Worm (Caenorhabditis elegans) whole organism, late embryonic: ENCODE data around the gene arl-3.
A peak's percentile ranks its signal among the peaks of the same experiment; 100 is the strongest.

Experiments used
- F13H6.1 ChIP-seq: sonication (generic microtip); optimal IDR thresholded peaks from 2 replicates; lab custom pipeline; 2016; ENCODE audit warnings: missing genetic modification characterization, missing compliant biosample characterization
- K09A11.1 ChIP-seq: sonication (generic microtip); optimal IDR thresholded peaks from 2 replicates; lab custom pipeline; 2017; ENCODE audit warnings: antibody characterized with exemption, mild to moderate bottlenecking, missing genetic modification characterization, missing compliant biosample characterization; ENCODE audit not compliant: insufficient read depth
- T23F11.4 ChIP-seq: fragments of 200-800 bp; sonication (Bioruptor generic); optimal IDR thresholded peaks from 2 replicates; lab custom pipeline; 2018; ENCODE audit warnings: mild to moderate bottlenecking, missing genetic modification characterization, missing compliant biosample characterization
- Y22D7AL.16 ChIP-seq: sonication (generic microtip); optimal IDR thresholded peaks from 2 replicates; lab custom pipeline; 2016; ENCODE audit warnings: missing genetic modification characterization, missing compliant biosample characterization
- ahr-1 ChIP-seq: sonication (generic microtip); optimal IDR thresholded peaks from 2 replicates; lab custom pipeline; 2016; ENCODE audit warnings: missing genetic modification characterization, missing compliant biosample characterization
- ama-1 ChIP-seq: fragments of 150-350 bp; optimal IDR thresholded peaks from 2 replicates; lab custom pipeline; 2014
- ceh-18 ChIP-seq: sonication (generic microtip); optimal IDR thresholded peaks from 2 replicates; lab custom pipeline; 2016; ENCODE audit warnings: missing genetic modification characterization, missing compliant biosample characterization
- ceh-2 ChIP-seq: sonication (generic microtip); optimal IDR thresholded peaks from 2 replicates; lab custom pipeline; 2016; ENCODE audit warnings: missing genotype, missing genetic modification characterization, missing compliant biosample characterization
- ceh-22 ChIP-seq: sonication (generic microtip); optimal IDR thresholded peaks from 2 replicates; lab custom pipeline; 2017; ENCODE audit warnings: missing biosample characterization, missing genetic modification characterization
- ceh-31 ChIP-seq: sonication (generic microtip); optimal IDR thresholded peaks from 2 replicates; lab custom pipeline; 2016; ENCODE audit warnings: missing genetic modification characterization, missing compliant biosample characterization
- ceh-45 ChIP-seq: fragments of 200-800 bp; sonication (Bioruptor generic); IDR thresholded peaks from 2 replicates; pipeline ENCODE4 v1.3.6; 2022; ENCODE audit warnings: missing genetic modification reagents, missing genetic modification characterization, missing compliant biosample characterization
- ceh-6 ChIP-seq: fragments of 200-800 bp; sonication (Bioruptor generic); optimal IDR thresholded peaks from 2 replicates; lab custom pipeline; 2018; ENCODE audit warnings: mild to moderate bottlenecking, missing genetic modification characterization, missing compliant biosample characterization
- ceh-9 ChIP-seq: sonication (generic microtip); optimal IDR thresholded peaks from 2 replicates; lab custom pipeline; 2016; ENCODE audit warnings: mild to moderate bottlenecking, missing genetic modification characterization, inconsistent platforms, missing compliant biosample characterization
- che-1 ChIP-seq: sonication (generic microtip); optimal IDR thresholded peaks from 2 replicates; lab custom pipeline; 2016; ENCODE audit warnings: mild to moderate bottlenecking, missing genetic modification characterization, missing compliant biosample characterization
- dmd-4 ChIP-seq: sonication (generic microtip); optimal IDR thresholded peaks from 2 replicates; lab custom pipeline; 2016; ENCODE audit warnings: borderline replicate concordance, missing genetic modification characterization, missing compliant biosample characterization
- elt-2 ChIP-seq: sonication (generic microtip); optimal IDR thresholded peaks from 2 replicates; lab custom pipeline; 2016; ENCODE audit warnings: missing genetic modification reagents, missing genetic modification characterization, missing compliant biosample characterization
- elt-4 ChIP-seq: sonication (generic microtip); optimal IDR thresholded peaks from 2 replicates; lab custom pipeline; 2016; ENCODE audit warnings: missing genetic modification characterization, missing compliant biosample characterization
- eyg-1 ChIP-seq: sonication (generic microtip); optimal IDR thresholded peaks from 2 replicates; lab custom pipeline; 2016; ENCODE audit warnings: missing genotype, missing genetic modification characterization, missing compliant biosample characterization
- fkh-10 ChIP-seq: fragments of 150-350 bp; optimal IDR thresholded peaks from 2 replicates; lab custom pipeline; 2014; ENCODE audit warnings: missing biosample characterization, missing genetic modification reagents, missing genetic modification characterization
- hlh-6 ChIP-seq: sonication (generic microtip); optimal IDR thresholded peaks from 2 replicates; lab custom pipeline; 2016; ENCODE audit warnings: missing genotype, missing genetic modification characterization, missing compliant biosample characterization
- hlh-8 ChIP-seq: sonication (generic microtip); optimal IDR thresholded peaks from 2 replicates; lab custom pipeline; 2016; ENCODE audit warnings: missing genotype, missing genetic modification characterization, missing compliant biosample characterization
- nhr-232 ChIP-seq: sonication (generic microtip); optimal IDR thresholded peaks from 2 replicates; lab custom pipeline; 2016; ENCODE audit warnings: missing genetic modification characterization, missing compliant biosample characterization
- npax-4 ChIP-seq: sonication (generic microtip); optimal IDR thresholded peaks from 2 replicates; lab custom pipeline; 2016; ENCODE audit warnings: missing genetic modification characterization, missing compliant biosample characterization
- odd-2 ChIP-seq: sonication (generic microtip); optimal IDR thresholded peaks from 2 replicates; lab custom pipeline; 2017; ENCODE audit warnings: antibody characterized with exemption, mild to moderate bottlenecking, missing genetic modification characterization, missing compliant biosample characterization
- pqm-1 ChIP-seq: sonication (generic microtip); optimal IDR thresholded peaks from 2 replicates; lab custom pipeline; 2016; ENCODE audit warnings: missing genetic modification characterization, missing compliant biosample characterization
- pros-1 ChIP-seq: fragments of 150-350 bp; optimal IDR thresholded peaks from 2 replicates; lab custom pipeline; 2014; ENCODE audit warnings: missing biosample characterization, missing genetic modification reagents, missing genetic modification characterization
- rnt-1 ChIP-seq: sonication (generic microtip); optimal IDR thresholded peaks from 2 replicates; lab custom pipeline; 2016; ENCODE audit warnings: missing genetic modification characterization, missing compliant biosample characterization
- sox-2 ChIP-seq: fragments of 200-800 bp; sonication (Bioruptor generic); IDR thresholded peaks from 2 replicates; pipeline ENCODE4 v1.3.6; 2022; ENCODE audit warnings: missing genetic modification reagents, missing genetic modification characterization, missing compliant biosample characterization
- sox-4 ChIP-seq: sonication (generic microtip); optimal IDR thresholded peaks from 2 replicates; lab custom pipeline; 2017; ENCODE audit warnings: mild to moderate bottlenecking, missing genetic modification characterization, inconsistent platforms, missing compliant biosample characterization
- syd-9 ChIP-seq: sonication (generic microtip); optimal IDR thresholded peaks from 2 replicates; lab custom pipeline; 2016; ENCODE audit warnings: mild to moderate bottlenecking, missing genetic modification characterization, moderate library complexity, missing compliant biosample characterization
- tbx-2 ChIP-seq: sonication (generic microtip); optimal IDR thresholded peaks from 2 replicates; lab custom pipeline; 2016; ENCODE audit warnings: missing genetic modification characterization, missing compliant biosample characterization
- ttx-3 ChIP-seq: sonication (generic microtip); optimal IDR thresholded peaks from 2 replicates; lab custom pipeline; 2016; ENCODE audit warnings: missing genetic modification reagents, missing genetic modification characterization, missing compliant biosample characterization
- unc-42 ChIP-seq: sonication (generic microtip); optimal IDR thresholded peaks from 2 replicates; lab custom pipeline; 2016; ENCODE audit warnings: missing genotype, missing genetic modification characterization, missing compliant biosample characterization
- zip-5 ChIP-seq: sonication (generic microtip); optimal IDR thresholded peaks from 2 replicates; lab custom pipeline; 2016; ENCODE audit warnings: missing genetic modification characterization, missing compliant biosample characterization

Gene arl-3

ce11 chrII:14569322-14569721 lies 37.0 kb upstream of the arl-3 start:
- TF ChIP-seq nhr-232 (tag; lab: Kevin White, UChicago) (no peak), sox-2 (GFP tag; lab: Robert Waterston, UW) (no peak), fkh-10 (GFP tag; lab: Kevin White, UChicago) (peak; percentile 34), ceh-31 (tag; lab: Kevin White, UChicago) (peak; percentile 54), che-1 (tag; lab: Kevin White, UChicago) (no peak), unc-42 (tag; lab: Kevin White, UChicago) (peak; percentile 86)

ce11 chrII:14570541-14571160 lies 35.6 kb upstream of the arl-3 start:
- no peak for TF ChIP-seq T23F11.4
- TF ChIP-seq zip-5 (tag; lab: Kevin White, UChicago) = no peak
- TF ChIP-seq sox-4 (tag; lab: Kevin White, UChicago) = no peak
- TF ChIP-seq tbx-2 = no peak
- TF ChIP-seq ceh-18 (tag; lab: Kevin White, UChicago) = no peak
- TF ChIP-seq npax-4 = no peak
- no peak for TF ChIP-seq pqm-1 (tag; lab: Kevin White, UChicago)
- no peak for TF ChIP-seq ceh-45 (GFP tag; lab: Robert Waterston, UW)
- no peak for TF ChIP-seq ceh-6 (GFP tag; lab: Kevin White, UChicago)
- no peak for TF ChIP-seq odd-2
- no peak for TF ChIP-seq K09A11.1
- TF ChIP-seq elt-4 (tag; lab: Kevin White, UChicago) = no peak
- no peak for TF ChIP-seq ceh-22
- no peak for TF ChIP-seq hlh-6 (tag; lab: Kevin White, UChicago)
- TF ChIP-seq sox-2 (GFP tag; lab: Robert Waterston, UW) = no peak

- TF ChIP-seq hlh-8 (tag; lab: Kevin White, UChicago) (no peak), sox-4 (tag; lab: Kevin White, UChicago) (no peak), rnt-1 (tag; lab: Kevin White, UChicago) (no peak), ceh-45 (GFP tag; lab: Robert Waterston, UW) (no peak), fkh-10 (GFP tag; lab: Kevin White, UChicago) (no peak), pros-1 (tag; lab: Kevin White, UChicago) (no peak), ama-1 (no peak), K09A11.1 (no peak), npax-4 (no peak), ahr-1 (no peak)
- TF ChIP-seq, all 69 proteins: peak for 0
Observed at ce11 chrII:14573315-14573714, 33.0 kb upstream of the arl-3 start, which contains the start of gene madf-5. Gene madf-5 (plus strand): TSS chrII:14573615.

DNA sequence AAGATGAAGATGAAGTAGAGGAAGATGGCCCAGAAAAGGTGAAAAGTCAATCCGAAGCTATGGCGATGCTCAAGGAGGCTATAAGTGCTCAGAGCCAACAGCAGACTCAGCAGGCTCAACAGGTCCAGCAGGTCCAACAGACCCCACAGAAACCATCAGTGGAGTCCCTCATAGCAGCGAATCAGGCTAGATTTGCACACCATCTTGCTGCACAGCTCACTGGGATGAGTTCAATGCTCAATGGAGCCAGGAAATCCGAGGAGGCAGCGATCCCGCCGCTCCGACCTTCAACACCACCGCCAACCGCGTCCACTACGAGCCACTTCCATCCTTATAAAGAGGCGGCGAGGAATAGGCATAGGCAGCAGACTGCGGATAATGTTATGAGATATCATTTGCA lies 31.5 kb upstream of the arl-3 start:
- TF ChIP-seq ahr-1 = no peak
- TF ChIP-seq elt-2 = no peak
- TF ChIP-seq ceh-9 (tag; lab: Kevin White, UChicago) = no peak

- TF ChIP-seq dmd-4 (tag; lab: Kevin White, UChicago) = no peak
- no peak for TF ChIP-seq ahr-1
- TF ChIP-seq ceh-2 (tag; lab: Kevin White, UChicago) = no peak
- no peak for TF ChIP-seq Y22D7AL.16
- TF ChIP-seq F13H6.1 (tag; lab: Kevin White, UChicago) = no peak
- TF ChIP-seq ttx-3 (tag; lab: Kevin White, UChicago) = no peak
- no peak for TF ChIP-seq ceh-18 (tag; lab: Kevin White, UChicago)
- no peak for TF ChIP-seq hlh-8 (tag; lab: Kevin White, UChicago)
- TF ChIP-seq eyg-1 (tag; lab: Kevin White, UChicago) = no peak
- TF ChIP-seq ceh-9 (tag; lab: Kevin White, UChicago) = no peak
- TF ChIP-seq syd-9 (tag; lab: Kevin White, UChicago) = no peak
Observed at ce11 chrII:14576429-14576828, 29.8 kb upstream of the arl-3 start, which contains the start of gene C01G12.13. Gene C01G12.13 (plus strand): TSS chrII:14576729.
